Fruit fly (Drosophila melanogaster) whole organism, pupa: Measurements from ENCODE around the gene osk.

Experiments
- CG10348 ChIP-seq: fragments of 200-800 bp; sonication (Bioruptor generic); IDR thresholded peaks from 2 replicates; pipeline ENCODE4 v1.3.6; 2022; ENCODE audit warnings: missing biosample characterization, missing genetic modification characterization
- CG12605 ChIP-seq: fragments of 200-800 bp; sonication (Bioruptor generic); IDR thresholded peaks from 2 replicates; pipeline ENCODE4 v1.3.6; 2022; ENCODE audit warnings: missing biosample characterization, missing genetic modification characterization
- CG13204 ChIP-seq: fragments of 200-800 bp; sonication (Bioruptor generic); optimal IDR thresholded peaks from 2 replicates; lab custom pipeline; 2018; ENCODE audit warnings: missing biosample characterization, mild to moderate bottlenecking, missing genetic modification characterization, moderate library complexity
- CG14655 ChIP-seq: fragments of 200-800 bp; sonication (Bioruptor generic); optimal IDR thresholded peaks from 3 replicates; lab custom pipeline; 2017; ENCODE audit warnings: mild to moderate bottlenecking, missing biosample characterization, missing genetic modification reagents, missing genetic modification characterization
- CG15710 ChIP-seq: fragments of 200-800 bp; sonication (Bioruptor generic); optimal IDR thresholded peaks from 2 replicates; lab custom pipeline; 2018; ENCODE audit warnings: missing biosample characterization, mild to moderate bottlenecking, missing genetic modification characterization, moderate library complexity
- CG17806 ChIP-seq: fragments of 200-800 bp; sonication (Bioruptor generic); optimal IDR thresholded peaks from 2 replicates; lab custom pipeline; 2018; ENCODE audit warnings: missing biosample characterization, mild to moderate bottlenecking, missing genetic modification characterization, moderate library complexity
- CG32121 ChIP-seq: fragments of 200-800 bp; sonication (Bioruptor generic); IDR thresholded peaks from 2 replicates; pipeline ENCODE4 v1.3.6; 2022; ENCODE audit warnings: missing biosample characterization, missing genetic modification characterization
- CG34367 ChIP-seq: fragments of 200-800 bp; sonication (Bioruptor generic); optimal IDR thresholded peaks from 2 replicates; lab custom pipeline; 2018; ENCODE audit warnings: missing biosample characterization, mild to moderate bottlenecking, missing genetic modification characterization
- CG4496 ChIP-seq: fragments of 200-800 bp; sonication (Bioruptor generic); IDR thresholded peaks from 3 replicates; pipeline ENCODE4 v1.3.6; 2022; ENCODE audit warnings: missing biosample characterization, missing genetic modification characterization
- CG8159 ChIP-seq: fragments of 200-800 bp; sonication (Bioruptor generic); optimal IDR thresholded peaks from 3 replicates; lab custom pipeline; 2018; ENCODE audit warnings: missing biosample characterization, mild to moderate bottlenecking, missing genetic modification characterization, moderate library complexity
- CG8301 ChIP-seq: fragments of 200-800 bp; sonication (Bioruptor generic); optimal IDR thresholded peaks from 2 replicates; lab custom pipeline; 2018; ENCODE audit warnings: missing biosample characterization, mild to moderate bottlenecking, missing genetic modification characterization
- CG9948 ChIP-seq: fragments of 200-800 bp; sonication (Bioruptor generic); optimal IDR thresholded peaks from 2 replicates; lab custom pipeline; 2018; ENCODE audit warnings: missing biosample characterization, mild to moderate bottlenecking, missing genetic modification characterization, moderate library complexity
- D1 ChIP-seq: fragments of 200-800 bp; sonication (Bioruptor generic); optimal IDR thresholded peaks from 2 replicates; lab custom pipeline; 2018; ENCODE audit warnings: missing biosample characterization, mild to moderate bottlenecking, missing genetic modification characterization, moderate library complexity
- EcR ChIP-seq: fragments of 200-800 bp; sonication (Bioruptor generic); optimal IDR thresholded peaks from 3 replicates; lab custom pipeline; 2019; ENCODE audit warnings: missing biosample characterization, missing genetic modification characterization, mild to moderate bottlenecking, moderate library complexity, missing genetic modification reagents
- Ets98B ChIP-seq: fragments of 200-800 bp; sonication (Bioruptor generic); IDR thresholded peaks from 2 replicates; pipeline ENCODE4 v1.3.6; 2022; ENCODE audit warnings: missing biosample characterization, missing genetic modification characterization
- Pif1A ChIP-seq: fragments of 200-800 bp; sonication (Bioruptor generic); optimal IDR thresholded peaks from 3 replicates; lab custom pipeline; 2016; ENCODE audit warnings: missing biosample characterization, missing genetic modification characterization
- Pif1B ChIP-seq: fragments of 200-800 bp; sonication (Bioruptor generic); optimal IDR thresholded peaks from 3 replicates; lab custom pipeline; 2016; ENCODE audit warnings: missing biosample characterization, missing genetic modification characterization
- Snoo ChIP-seq: fragments of 200-800 bp; sonication (Bioruptor generic); optimal IDR thresholded peaks from 3 replicates; lab custom pipeline; 2017; ENCODE audit warnings: missing biosample characterization, mild to moderate bottlenecking, missing genetic modification characterization, inconsistent platforms
- fd96Ca ChIP-seq: fragments of 200-800 bp; sonication (Bioruptor generic); IDR thresholded peaks from 3 replicates; pipeline ENCODE4 v1.3.6; 2022; ENCODE audit warnings: missing biosample characterization, missing genetic modification characterization
- gl ChIP-seq: fragments of 200-800 bp; sonication (Bioruptor generic); optimal IDR thresholded peaks from 2 replicates; lab custom pipeline; 2018; ENCODE audit warnings: missing biosample characterization, mild to moderate bottlenecking, missing genetic modification characterization
- rn ChIP-seq: fragments of 200-800 bp; sonication (Bioruptor generic); IDR thresholded peaks from 2 replicates; pipeline ENCODE4 v1.3.6; 2022; ENCODE audit warnings: missing biosample characterization, missing genetic modification characterization

osk gene

DNA sequence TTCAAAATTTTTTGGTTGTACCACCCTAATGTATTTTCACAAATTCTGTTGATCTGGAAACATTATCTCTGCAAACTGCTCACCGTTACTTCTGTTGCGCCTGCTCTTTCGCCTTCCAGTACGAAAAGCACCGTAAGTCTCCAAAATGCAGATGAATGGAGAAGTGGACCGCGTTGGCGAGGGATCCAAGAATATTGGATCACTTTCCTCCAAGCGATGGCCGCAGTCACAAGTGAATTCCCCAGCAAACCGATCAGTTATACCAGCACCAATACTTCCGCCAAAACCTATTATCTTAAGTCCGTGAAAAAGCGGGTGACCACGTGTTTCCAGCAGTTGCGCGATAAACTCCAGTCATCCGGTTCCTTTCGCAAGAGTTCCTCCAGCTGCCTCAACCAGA lies at the start of gene osk:
osk (plus strand) TSS at position 197 of the 400 bp plus-strand sequence.
- no peak for TF ChIP-seq CG13204 (GFP tag; lab: Kevin White, UChicago)
- no peak for TF ChIP-seq D1 (tag; lab: Kevin White, UChicago)

DNA sequence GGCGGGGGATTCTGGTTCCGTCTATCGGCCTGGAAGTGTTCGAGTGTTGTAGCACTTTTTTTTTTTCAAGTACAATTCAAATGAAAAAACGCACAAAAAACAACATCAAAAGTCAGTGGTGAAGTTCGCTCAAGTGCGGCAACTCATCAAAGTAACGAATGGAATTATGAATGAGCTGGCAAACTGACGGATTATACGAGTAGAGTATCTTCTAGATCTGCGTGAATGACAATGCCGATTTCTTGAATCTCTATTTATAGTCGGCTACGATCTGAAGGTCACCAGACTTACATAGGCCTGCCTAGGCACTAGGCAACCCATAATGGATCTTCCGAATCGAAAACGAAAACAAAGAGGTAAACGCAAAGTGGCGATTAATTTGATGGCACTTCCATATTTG lies 49.3 kb upstream of the osk start:
- TF ChIP-seq CG4496 (GFP tag; lab: Robert Waterston, UW) = no peak
- no peak for TF ChIP-seq gl
- TF ChIP-seq CG34367 (tag; lab: Kevin White, UChicago) = no peak
- TF ChIP-seq Pif1B (GFP tag; lab: Kevin White, UChicago) = no peak
- TF ChIP-seq CG9948 (tag; lab: Kevin White, UChicago) = no peak
- no peak for TF ChIP-seq D1 (tag; lab: Kevin White, UChicago)
- TF ChIP-seq Snoo (tag; lab: Kevin White, UChicago) = no peak
- no peak for TF ChIP-seq rn
- no peak for TF ChIP-seq CG17806
- no peak for TF ChIP-seq CG14655 (GFP tag; lab: Kevin White, UChicago)
- no peak for TF ChIP-seq CG13204 (GFP tag; lab: Kevin White, UChicago)
- TF ChIP-seq Pif1A (GFP tag; lab: Kevin White, UChicago) = no peak
- no peak for TF ChIP-seq CG32121 (GFP tag; lab: Robert Waterston, UW)
- TF ChIP-seq CG10348 = no peak
- no peak for TF ChIP-seq fd96Ca

DNA sequence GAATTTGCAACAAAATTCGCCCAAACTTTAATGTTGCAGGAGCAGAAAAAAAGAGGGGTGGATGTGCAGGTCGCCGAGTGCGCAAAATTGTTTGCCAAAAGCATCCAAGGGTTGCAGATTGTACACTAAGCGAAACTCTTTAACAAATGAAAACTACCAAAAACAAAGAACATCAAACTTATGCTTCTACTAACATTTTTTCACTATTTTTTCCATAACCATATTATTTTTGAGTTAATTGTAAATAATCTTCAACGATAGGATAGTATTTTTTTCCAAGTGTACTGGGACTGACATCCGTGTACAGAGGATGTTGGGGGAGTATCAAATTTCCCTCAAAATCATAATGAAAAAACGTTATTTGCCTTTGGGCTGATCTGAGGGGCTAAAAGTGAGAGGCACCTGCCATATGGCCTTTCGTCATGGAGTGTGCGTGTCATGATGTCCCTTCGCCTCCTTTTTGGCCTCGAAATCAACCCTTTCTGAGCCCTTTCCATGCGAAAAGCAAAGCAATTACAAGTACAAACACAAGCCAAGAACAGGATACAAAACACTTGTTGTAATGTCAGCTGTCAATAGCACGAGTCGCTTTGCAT lies 48.1 kb upstream of the osk start:
- peak; percentile 9 for TF ChIP-seq gl
- peak; percentile 56 for TF ChIP-seq CG32121 (GFP tag; lab: Robert Waterston, UW)
- TF ChIP-seq Pif1B (GFP tag; lab: Kevin White, UChicago) = peak; percentile 41
- no peak for TF ChIP-seq Ets98B (GFP tag; lab: Robert Waterston, UW)
- TF ChIP-seq CG9948 (tag; lab: Kevin White, UChicago) = peak; percentile 54
- TF ChIP-seq rn = no peak
- no peak for TF ChIP-seq CG12605 (GFP tag; lab: Robert Waterston, UW)
- peak; percentile 37 for TF ChIP-seq CG8301 (tag; lab: Kevin White, UChicago)
- no peak for TF ChIP-seq CG10348
- TF ChIP-seq CG4496 (GFP tag; lab: Robert Waterston, UW) = peak; percentile 48; the same call in 1 of the 3 replicates
- no peak for TF ChIP-seq CG13204 (GFP tag; lab: Kevin White, UChicago)
- TF ChIP-seq fd96Ca = no peak
- TF ChIP-seq Snoo (tag; lab: Kevin White, UChicago) = peak; percentile 67
- no peak for TF ChIP-seq D1 (tag; lab: Kevin White, UChicago)
- peak; percentile 37 for TF ChIP-seq CG14655 (GFP tag; lab: Kevin White, UChicago)
- peak; percentile 61 for TF ChIP-seq CG17806
- TF ChIP-seq CG8159 = peak; percentile 79
- peak; percentile 40 for TF ChIP-seq CG34367 (tag; lab: Kevin White, UChicago)
- TF ChIP-seq CG15710 (tag; lab: Kevin White, UChicago) = peak; percentile 65
- peak; percentile 69 for TF ChIP-seq Pif1A (GFP tag; lab: Kevin White, UChicago)
- TF ChIP-seq EcR (GFP tag; lab: Kevin White, UChicago) = no peak

DNA sequence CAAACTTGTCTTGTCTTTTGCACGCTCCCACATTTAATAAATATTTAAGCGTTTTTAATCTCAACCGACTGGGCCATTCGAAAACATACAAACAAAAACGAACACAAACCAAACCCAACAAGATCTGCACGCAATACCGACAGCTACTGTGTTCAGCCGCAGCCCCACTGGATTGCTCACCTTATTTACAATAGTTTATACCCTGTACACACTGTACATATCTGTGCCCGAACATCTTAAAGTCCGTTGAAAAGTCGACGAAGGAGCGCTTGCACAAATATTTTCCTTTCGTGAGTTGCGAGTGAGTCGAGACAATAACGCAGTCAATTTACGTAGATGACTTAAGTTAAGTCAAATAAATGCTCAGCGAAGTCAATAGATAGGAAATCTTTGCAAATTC lies 44.5 kb upstream of the osk start:
- TF ChIP-seq CG8301 (tag; lab: Kevin White, UChicago) = no peak
- peak; percentile 26 for TF ChIP-seq CG15710 (tag; lab: Kevin White, UChicago)
- peak; percentile 14 for TF ChIP-seq CG8159
- TF ChIP-seq EcR (GFP tag; lab: Kevin White, UChicago) = no peak
- no peak for TF ChIP-seq Pif1A (GFP tag; lab: Kevin White, UChicago)
- TF ChIP-seq CG14655 (GFP tag; lab: Kevin White, UChicago) = peak; percentile 0
- peak; percentile 55; the same call in 1 of the 3 replicates for TF ChIP-seq CG4496 (GFP tag; lab: Robert Waterston, UW)
- TF ChIP-seq gl = peak; percentile 38
- no peak for TF ChIP-seq Pif1B (GFP tag; lab: Kevin White, UChicago)
- TF ChIP-seq CG12605 (GFP tag; lab: Robert Waterston, UW) = no peak
- peak; percentile 8 for TF ChIP-seq CG17806
- TF ChIP-seq Snoo (tag; lab: Kevin White, UChicago) = peak; percentile 11
- peak; percentile 38 for TF ChIP-seq Ets98B (GFP tag; lab: Robert Waterston, UW)

DNA sequence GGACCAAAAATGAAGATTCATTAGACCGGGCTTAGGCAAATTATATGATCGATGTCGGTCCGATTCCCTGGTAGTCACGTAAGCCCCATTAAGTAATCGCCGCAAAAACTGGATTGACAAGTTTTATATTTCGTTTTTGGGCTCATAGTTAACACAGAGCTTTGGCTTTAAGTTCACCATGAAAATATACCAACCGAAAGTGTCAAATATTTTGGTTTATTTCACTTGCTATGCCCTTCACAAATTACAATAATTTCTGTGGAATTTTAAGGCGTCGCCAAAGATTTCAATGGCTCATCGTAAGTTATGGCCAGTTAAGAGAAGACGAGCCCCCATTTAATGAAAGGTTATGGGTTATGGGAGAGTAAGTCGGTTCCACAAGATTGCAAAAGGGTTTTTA lies 43.3 kb upstream of the osk start:
- no peak for TF ChIP-seq CG15710 (tag; lab: Kevin White, UChicago)
- TF ChIP-seq fd96Ca = no peak
- no peak for TF ChIP-seq gl
- no peak for TF ChIP-seq CG4496 (GFP tag; lab: Robert Waterston, UW)
- no peak for TF ChIP-seq CG17806
- no peak for TF ChIP-seq CG8301 (tag; lab: Kevin White, UChicago)
- no peak for TF ChIP-seq CG13204 (GFP tag; lab: Kevin White, UChicago)
- no peak for TF ChIP-seq CG10348
- no peak for TF ChIP-seq Snoo (tag; lab: Kevin White, UChicago)
- no peak for TF ChIP-seq Pif1B (GFP tag; lab: Kevin White, UChicago)
- TF ChIP-seq rn = no peak
- no peak for TF ChIP-seq Ets98B (GFP tag; lab: Robert Waterston, UW)
- TF ChIP-seq, all 21 proteins: peak for 0

DNA sequence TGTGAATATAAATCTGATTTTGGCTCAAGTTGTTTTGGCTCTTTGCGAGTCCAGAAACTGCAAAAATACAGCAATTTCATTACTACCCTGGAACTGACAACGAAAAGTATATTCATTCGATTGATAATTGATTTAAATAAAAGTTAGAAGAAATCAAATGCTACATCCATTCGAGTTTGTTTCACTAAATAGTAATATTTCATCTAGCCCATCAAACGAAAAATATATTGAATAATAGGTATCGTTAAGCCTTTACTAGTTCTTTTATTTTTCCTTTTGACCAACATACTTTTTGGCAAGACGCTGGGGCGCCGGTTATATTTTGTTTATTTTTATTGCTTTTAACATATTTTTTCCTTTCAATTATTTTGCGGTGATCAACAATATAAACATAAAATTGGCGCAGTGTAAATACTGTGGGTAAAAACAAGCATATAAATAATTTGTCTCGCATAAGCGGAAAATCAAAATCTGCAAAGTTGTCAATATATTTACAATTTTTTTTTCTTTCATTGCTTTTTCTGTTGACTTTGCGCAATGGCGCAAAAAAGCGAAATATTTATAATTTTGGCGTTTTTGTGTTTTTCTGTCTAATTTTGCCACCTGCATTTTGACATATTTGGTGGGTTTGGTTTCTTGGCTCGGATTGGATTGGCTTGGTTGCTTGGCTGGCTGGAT lies 41.8 kb upstream of the osk start:
- TF ChIP-seq EcR (GFP tag; lab: Kevin White, UChicago) (no peak), rn (peak; percentile 31; the same call in 1 of the 2 replicates), CG17806 (peak; percentile 1), Pif1A (GFP tag; lab: Kevin White, UChicago) (peak; percentile 32), Snoo (tag; lab: Kevin White, UChicago) (no peak), CG4496 (GFP tag; lab: Robert Waterston, UW) (peak; percentile 37; the same call in 2 of the 3 replicates), Ets98B (GFP tag; lab: Robert Waterston, UW) (peak; percentile 64; the same call in 1 of the 2 replicates), CG32121 (GFP tag; lab: Robert Waterston, UW) (peak; percentile 73)
- TF ChIP-seq, all 21 proteins: peak for 6
